Worm (Caenorhabditis elegans): ENCODE data around the gene exos-9.

DNA sequence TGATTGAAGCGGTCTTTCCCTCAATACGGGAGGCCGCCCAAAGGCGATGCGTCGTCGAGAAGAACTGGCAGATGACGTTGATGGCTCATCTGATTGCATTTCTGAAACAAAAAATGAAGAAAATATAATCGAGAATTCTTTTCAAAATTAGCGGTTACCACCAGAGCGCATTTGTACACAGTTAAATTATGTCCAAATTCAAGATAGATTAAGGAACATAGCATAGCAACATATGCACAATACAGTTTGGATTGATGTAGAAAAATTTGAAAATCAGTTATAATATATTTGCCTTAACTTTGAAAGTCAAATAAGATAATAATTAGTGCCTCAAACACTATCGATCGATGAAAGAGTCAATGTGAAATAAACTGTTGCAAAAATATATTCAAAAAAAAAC is 31.8 kb upstream of the exos-9 start, which contains the start of gene R151.8:
- TF ChIP-seq him-1 (tag; optimal IDR thresholded peaks at IDR 0.05) (no peak), W03F9.2 (tag; optimal IDR thresholded peaks at IDR 0.05) (no peak)

All from whole organism, L4/young adult.